2 fruit fly cellular contexts compared by ENCODE assay signal in the genomic region with DNA sequence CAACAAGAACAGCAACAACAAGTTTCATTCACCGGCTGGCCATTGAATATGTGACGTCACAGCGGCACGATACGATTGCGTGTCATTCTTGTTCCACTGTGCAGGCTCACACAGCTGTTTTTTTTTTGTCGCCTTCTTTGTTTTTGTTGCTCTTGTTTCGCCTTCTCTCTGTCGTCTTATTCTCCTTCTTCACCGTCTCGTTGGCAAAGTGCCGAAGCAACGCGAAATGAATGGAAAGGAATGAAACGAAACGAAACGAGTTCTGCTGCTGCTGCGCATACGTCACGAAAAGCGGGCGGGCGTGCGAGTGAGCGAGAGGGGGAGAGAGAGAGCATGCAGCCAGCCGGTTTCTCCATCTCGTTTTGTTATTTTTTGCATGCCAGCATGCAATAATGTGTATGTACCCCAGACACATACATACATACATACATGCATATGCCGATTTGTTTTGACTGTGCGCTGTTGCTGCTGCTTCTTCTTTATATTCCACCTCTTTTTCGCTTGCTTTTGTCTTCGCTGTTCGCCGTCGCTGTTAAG.
TF ChIP-seq lines count a peak whose summit lies in the region.

No protein-coding gene starts in this region.

TF ChIP-seq in whole organism, embryonic, 481 proteins besides CTCF, POLR2A, EP300 and RAD21 (continued from another document and continues in another):
- TF ChIP-seq CG17385 (GFP tag; optimal IDR thresholded peaks at IDR 0.05; lab: Kevin White, UChicago) (peak; percentile 87), Deaf1 (tag; optimal IDR thresholded peaks at IDR 0.05; lab: Kevin White, UChicago) (peak; percentile 89), insv (GFP tag; optimal IDR thresholded peaks at IDR 0.05; lab: Kevin White, UChicago) (peak in 1 of 2 experiments; percentile 25), Xrp1 (GFP tag; IDR thresholded peaks at IDR 0.05; lab: Robert Waterston, UW) (0 out of 2 replicates have a peak, but pooled peaks have one; percentile 5), CG16779 (GFP tag; IDR thresholded peaks at IDR 0.05; lab: Robert Waterston, UW) (no peak), danr (GFP tag; IDR thresholded peaks at IDR 0.05; lab: Robert Waterston, UW) (no peak), CG4820 (GFP tag; optimal IDR thresholded peaks at IDR 0.05; lab: Kevin White, UChicago) (no peak), Aef1 (GFP tag; IDR thresholded peaks at IDR 0.05; lab: Robert Waterston, UW) (peak; percentile 42; the same call in 2 of the 3 replicates), CG3995 (GFP tag; optimal IDR thresholded peaks at IDR 0.05; lab: Kevin White, UChicago) (no peak), nerfin-2 (GFP tag; IDR thresholded peaks at IDR 0.05; lab: Robert Waterston, UW; ENCODE audit: partially characterized antibody) (no peak), CG5953 (GFP tag; IDR thresholded peaks at IDR 0.05; lab: Robert Waterston, UW) (no peak), CG18262 (tag; optimal IDR thresholded peaks at IDR 0.05; lab: Kevin White, UChicago) (no peak), Atf-2 (GFP tag; optimal IDR thresholded peaks at IDR 0.05; lab: Kevin White, UChicago) (no peak), CG7987 (GFP tag; optimal IDR thresholded peaks at IDR 0.05; lab: Kevin White, UChicago) (peak; percentile 77), CG1647 (GFP tag; optimal IDR thresholded peaks at IDR 0.05; lab: Kevin White, UChicago) (no peak), D (optimal IDR thresholded peaks at IDR 0.05; lab: Kevin White, UChicago) (no peak), D (GFP tag; optimal IDR thresholded peaks at IDR 0.05; lab: Kevin White, UChicago) (no peak), Xbp1 (GFP tag; optimal IDR thresholded peaks at IDR 0.05; lab: Kevin White, UChicago) (peak; percentile 16), CG1832 (GFP tag; optimal IDR thresholded peaks at IDR 0.05; lab: Kevin White, UChicago) (peak; percentile 84), CG15696 (tag; optimal IDR thresholded peaks at IDR 0.05; lab: Kevin White, UChicago) (no peak), gt (GFP tag; IDR thresholded peaks at IDR 0.05; lab: Robert Waterston, UW) (no peak), CG18011 (GFP tag; optimal IDR thresholded peaks at IDR 0.05; lab: Kevin White, UChicago) (no peak), Hsf (GFP tag; optimal IDR thresholded peaks at IDR 0.05; lab: Kevin White, UChicago) (peak; percentile 8), sna (GFP tag; IDR thresholded peaks at IDR 0.05; lab: Robert Waterston, UW; ENCODE audit: partially characterized antibody) (peak; percentile 28; the same call in 1 of the 2 replicates), Usf (GFP tag; optimal IDR thresholded peaks at IDR 0.05; lab: Kevin White, UChicago) (no peak), Spps (tag; optimal IDR thresholded peaks at IDR 0.05; lab: Kevin White, UChicago) (no peak), CG11695 (GFP tag; IDR thresholded peaks at IDR 0.05; lab: Robert Waterston, UW) (0 out of 3 replicates have a peak, but pooled peaks have one; percentile 37), Hey (tag; optimal IDR thresholded peaks at IDR 0.05; lab: Kevin White, UChicago) (no peak), Oli (tag; optimal IDR thresholded peaks at IDR 0.05; lab: Kevin White, UChicago) (no peak), CG6765 (GFP tag; optimal IDR thresholded peaks at IDR 0.05; lab: Kevin White, UChicago) (no peak), CG4707 (GFP tag; optimal IDR thresholded peaks at IDR 0.05; lab: Kevin White, UChicago) (peak; percentile 90), CG4282 (GFP tag; optimal IDR thresholded peaks at IDR 0.05; lab: Kevin White, UChicago) (peak; percentile 77), Fer2 (tag; optimal IDR thresholded peaks at IDR 0.05; lab: Kevin White, UChicago) (no peak), CG17829 (tag; optimal IDR thresholded peaks at IDR 0.05; lab: Kevin White, UChicago) (no peak), luna (GFP tag; optimal IDR thresholded peaks at IDR 0.05; lab: Kevin White, UChicago) (no peak), cg (GFP tag; optimal IDR thresholded peaks at IDR 0.05; lab: Kevin White, UChicago) (peak; percentile 77), CG34224 (GFP tag; IDR thresholded peaks at IDR 0.05; lab: Robert Waterston, UW; ENCODE audit: partially characterized antibody) (no peak; the same call in 2 of the 3 replicates), CG17912 (GFP tag; optimal IDR thresholded peaks at IDR 0.05; lab: Kevin White, UChicago) (no peak), CG42726 (GFP tag; IDR thresholded peaks at IDR 0.05; lab: Robert Waterston, UW; ENCODE audit: partially characterized antibody) (no peak), Sry-β (GFP tag; optimal IDR thresholded peaks at IDR 0.05; lab: Kevin White, UChicago) (no peak), cwo (GFP tag; optimal IDR thresholded peaks at IDR 0.05; lab: Kevin White, UChicago) (peak; percentile 2), Lhr (GFP tag; optimal IDR thresholded peaks at IDR 0.05; lab: Kevin White, UChicago) (no peak), CG14050 (GFP tag; IDR thresholded peaks at IDR 0.05; lab: Robert Waterston, UW) (peak; percentile 25; the same call in 1 of the 3 replicates), CG18476 (GFP tag; optimal IDR thresholded peaks at IDR 0.05; lab: Kevin White, UChicago) (no peak), CG11093 (GFP tag; IDR thresholded peaks at IDR 0.05; lab: Robert Waterston, UW) (no peak), CG11398 (GFP tag; optimal IDR thresholded peaks at IDR 0.05; lab: Kevin White, UChicago) (no peak), caup (GFP tag; optimal IDR thresholded peaks at IDR 0.05; lab: Kevin White, UChicago; ENCODE audit: severe bottlenecking) (no peak), scrt (GFP tag; optimal IDR thresholded peaks at IDR 0.05; lab: Kevin White, UChicago) (peak; percentile 28), sc (optimal IDR thresholded peaks at IDR 0.05; lab: Kevin White, UChicago) (no peak), sc (GFP tag; optimal IDR thresholded peaks at IDR 0.05; lab: Kevin White, UChicago) (no peak), bbx (GFP tag; IDR thresholded peaks at IDR 0.05; lab: Robert Waterston, UW; ENCODE audit: partially characterized antibody) (0 out of 2 replicates have a peak, but pooled peaks have one; percentile 11), gcm (GFP tag; optimal IDR thresholded peaks at IDR 0.05; lab: Kevin White, UChicago) (peak; percentile 58), CG8089 (GFP tag; optimal IDR thresholded peaks at IDR 0.05; lab: Kevin White, UChicago) (no peak), CG11504 (tag; optimal IDR thresholded peaks at IDR 0.05; lab: Kevin White, UChicago) (peak; percentile 18), CG18599 (GFP tag; optimal IDR thresholded peaks at IDR 0.05; lab: Kevin White, UChicago) (peak; percentile 8), en (GFP tag; optimal IDR thresholded peaks at IDR 0.05; lab: Kevin White, UChicago) (no peak), NfI (GFP tag; optimal IDR thresholded peaks at IDR 0.05; lab: Kevin White, UChicago) (peak; percentile 17), crol (GFP tag; IDR thresholded peaks at IDR 0.05; lab: Robert Waterston, UW) (peak; percentile 75; the same call in 1 of the 2 replicates), Nf-YA (GFP tag; IDR thresholded peaks at IDR 0.05; lab: Robert Waterston, UW) (no peak), CG14014 (GFP tag; IDR thresholded peaks at IDR 0.05; lab: Robert Waterston, UW) (no peak), nom (GFP tag; optimal IDR thresholded peaks at IDR 0.05; lab: Kevin White, UChicago) (peak; percentile 99), fd3F (GFP tag; optimal IDR thresholded peaks at IDR 0.05; lab: Kevin White, UChicago) (no peak)

TF ChIP-seq in whole organism, prepupa, 60 proteins besides CTCF, POLR2A, EP300 and RAD21 (continued from another document):
- TF ChIP-seq achi (GFP tag; optimal IDR thresholded peaks at IDR 0.05; lab: Kevin White, UChicago) (peak; percentile 74), Eip75B (GFP tag; optimal IDR thresholded peaks at IDR 0.05; lab: Kevin White, UChicago) (peak; percentile 80), Smox (GFP tag; optimal IDR thresholded peaks at IDR 0.05; lab: Kevin White, UChicago) (peak; percentile 64), CG6163 (GFP tag; IDR thresholded peaks at IDR 0.05; lab: Robert Waterston, UW) (peak; percentile 97), cyc (GFP tag; optimal IDR thresholded peaks at IDR 0.05; lab: Kevin White, UChicago) (peak; percentile 15), eg (GFP tag; IDR thresholded peaks at IDR 0.05; lab: Robert Waterston, UW) (peak; percentile 95), vri (GFP tag; optimal IDR thresholded peaks at IDR 0.05; lab: Kevin White, UChicago) (peak; percentile 88), CG11762 (GFP tag; optimal IDR thresholded peaks at IDR 0.05; lab: Kevin White, UChicago; ENCODE audit: insufficient read depth) (peak; percentile 73), CG3032 (tag; optimal IDR thresholded peaks at IDR 0.05; lab: Kevin White, UChicago) (peak; percentile 72), Ets96B (tag; optimal IDR thresholded peaks at IDR 0.05; lab: Kevin White, UChicago) (peak; percentile 77), CG8319 (GFP tag; optimal IDR thresholded peaks at IDR 0.05; lab: Kevin White, UChicago) (peak; percentile 59)
